Fruit fly (Drosophila melanogaster) whole organism: ENCODE measurements around the gene Cpr64Ab.

Source experiments
- CG8478 ChIP-seq: fragments of >200 bp; optimal IDR thresholded peaks from 2 replicates; lab custom pipeline; 2018; ENCODE audit warnings: inconsistent platforms
- Dll ChIP-seq: fragments of >200 bp; optimal IDR thresholded peaks from 2 replicates; lab custom pipeline; 2017
- EcR ChIP-seq, 2 experiments: fragments of >200 bp; optimal IDR thresholded peaks; 2 replicates each; lab custom pipeline; 2017; ENCODE audit warnings: missing biosample characterization in 2 of 2, missing genetic modification characterization in 2 of 2, missing genetic modification reagents in 2 of 2
- pan ChIP-seq: fragments of >200 bp; optimal IDR thresholded peaks from 2 replicates; lab custom pipeline; 2017
- psq ChIP-seq: fragments of >200 bp; optimal IDR thresholded peaks from 2 replicates; lab custom pipeline; 2017
- usp ChIP-seq: fragments of >200 bp; optimal IDR thresholded peaks from 2 replicates; lab custom pipeline; 2017; ENCODE audit warnings: missing biosample characterization, missing genetic modification characterization, mixed read lengths

Cpr64Ab gene

dm6 chr3L:4211440-4211839 lies at the start of gene Cpr64Ab:
TSS of gene Cpr64Ab (minus strand) at chr3L:4211540.
- no peak for TF ChIP-seq usp
- no peak for TF ChIP-seq pan (lab: Kevin White, UChicago)
- TF ChIP-seq Dll (lab: Kevin White, UChicago) = no peak
- TF ChIP-seq psq (lab: Kevin White, UChicago) = no peak
- no peak for TF ChIP-seq EcR (GFP tag; optimal IDR thresholded peaks at IDR 0.05; lab: Kevin White, UChicago)
- TF ChIP-seq CG8478 (lab: Kevin White, UChicago) = no peak

- no peak for TF ChIP-seq psq (lab: Kevin White, UChicago)
- no peak for TF ChIP-seq Dll (lab: Kevin White, UChicago)
- no peak for TF ChIP-seq CG8478 (lab: Kevin White, UChicago)
- TF ChIP-seq pan (lab: Kevin White, UChicago) = no peak
- TF ChIP-seq EcR (GFP tag; optimal IDR thresholded peaks at IDR 0.05; lab: Kevin White, UChicago) = no peak
- TF ChIP-seq usp = no peak
Observed at dm6 chr3L:4259102-4259558, 47.8 kb upstream of the Cpr64Ab start, which contains the start of the genes CG15011 and CG1309. TSS of gene CG15011 (minus strand) at chr3L:4259152. TSS of gene CG1309 (plus strand) at chr3L:4259430.

- no peak for TF ChIP-seq CG8478 (lab: Kevin White, UChicago)
- TF ChIP-seq Dll (lab: Kevin White, UChicago) = no peak
- TF ChIP-seq EcR (GFP tag; optimal IDR thresholded peaks at IDR 0.05; lab: Kevin White, UChicago) = no peak
- no peak for TF ChIP-seq psq (lab: Kevin White, UChicago)
Observed at dm6 chr3L:4254301-4254834, 43.0 kb upstream of the Cpr64Ab start, which contains the start of the genes ago and CG1265. TSS of gene ago (minus strand) at chr3L:4254306. TSS of gene CG1265 (plus strand) at chr3L:4254776.

dm6 chr3L:4253611-4254300 lies 42.4 kb upstream of the Cpr64Ab start:
- TF ChIP-seq pan (lab: Kevin White, UChicago) (no peak), usp (no peak)

- TF ChIP-seq EcR (GFP tag; optimal IDR thresholded peaks at IDR 0.05; lab: Kevin White, UChicago) (no peak), pan (lab: Kevin White, UChicago) (no peak)
Observed at dm6 chr3L:4252862-4253610, 41.7 kb upstream of the Cpr64Ab start.

- no peak for TF ChIP-seq Dll (lab: Kevin White, UChicago)
- TF ChIP-seq EcR (GFP tag; optimal IDR thresholded peaks at IDR 0.05; lab: Kevin White, UChicago) = no peak
- no peak for TF ChIP-seq psq (lab: Kevin White, UChicago)
- TF ChIP-seq usp = no peak
- no peak for TF ChIP-seq pan (lab: Kevin White, UChicago)
- TF ChIP-seq CG8478 (lab: Kevin White, UChicago) = no peak
Observed at dm6 chr3L:4252121-4252861, 41.0 kb upstream of the Cpr64Ab start.

- TF ChIP-seq CG8478 (lab: Kevin White, UChicago) = no peak
- no peak for TF ChIP-seq psq (lab: Kevin White, UChicago)
- no peak for TF ChIP-seq pan (lab: Kevin White, UChicago)
Observed at dm6 chr3L:4242428-4242827, 31.1 kb upstream of the Cpr64Ab start, which contains the start of gene pav. TSS of gene pav (plus strand) at chr3L:4242734.

- TF ChIP-seq pan (lab: Kevin White, UChicago) = no peak
- no peak for TF ChIP-seq usp
- TF ChIP-seq psq (lab: Kevin White, UChicago) = no peak
- TF ChIP-seq CG8478 (lab: Kevin White, UChicago) = no peak
- TF ChIP-seq EcR (GFP tag; optimal IDR thresholded peaks at IDR 0.05; lab: Kevin White, UChicago) = no peak
- no peak for TF ChIP-seq Dll (lab: Kevin White, UChicago)
Observed at dm6 chr3L:4239442-4240322, 28.3 kb upstream of the Cpr64Ab start, which contains the start of gene Sqor. TSS of gene Sqor (plus strand) at chr3L:4240173.

dm6 chr3L:4238195-4238594 lies 26.9 kb upstream of the Cpr64Ab start:
- TF ChIP-seq CG8478 (lab: Kevin White, UChicago) (no peak), EcR (GFP tag; optimal IDR thresholded peaks at IDR 0.05; lab: Kevin White, UChicago) (no peak), Dll (lab: Kevin White, UChicago) (no peak), pan (lab: Kevin White, UChicago) (no peak), psq (lab: Kevin White, UChicago) (no peak), usp (no peak)

- TF ChIP-seq psq (lab: Kevin White, UChicago) (no peak), pan (lab: Kevin White, UChicago) (no peak), usp (no peak), CG8478 (lab: Kevin White, UChicago) (no peak), EcR (GFP tag; optimal IDR thresholded peaks at IDR 0.05; lab: Kevin White, UChicago) (no peak), Dll (lab: Kevin White, UChicago) (no peak)
Observed at dm6 chr3L:4236097-4236572, 24.8 kb upstream of the Cpr64Ab start, which contains the start of gene ImpL2. TSS of gene ImpL2 (minus strand) at chr3L:4236147.
